Worm (Caenorhabditis elegans) whole organism, midembryonic: Measurements from ENCODE around the gene srbc-79.

Source experiments
- T22C8.4 ChIP-seq: fragments of 200-800 bp; sonication (Bioruptor generic); IDR thresholded peaks from 2 replicates; pipeline ENCODE4 v1.3.6; 2022; ENCODE audit warnings: missing genetic modification characterization, missing compliant biosample characterization
- cog-1 ChIP-seq: sonication (generic microtip); optimal IDR thresholded peaks from 2 replicates; lab custom pipeline; 2016; ENCODE audit warnings: missing genetic modification characterization, missing compliant biosample characterization
- flt-1 ChIP-seq: fragments of 200-800 bp; sonication (Bioruptor generic); IDR thresholded peaks from 2 replicates; pipeline ENCODE4 v1.3.6; 2022; ENCODE audit warnings: missing genetic modification characterization, missing compliant biosample characterization
- klf-2 ChIP-seq: fragments of 200-800 bp; sonication (Bioruptor generic); conservative IDR thresholded peaks from 2 replicates; pipeline ENCODE4 v1.3.6; 2022; ENCODE audit warnings: missing genetic modification reagents, missing genetic modification characterization, missing compliant biosample characterization
- med-1 ChIP-seq: sonication (generic microtip); optimal IDR thresholded peaks from 2 replicates; lab custom pipeline; 2017; ENCODE audit warnings: missing genetic modification characterization, mild to moderate bottlenecking, missing compliant biosample characterization, antibody characterized with exemption, missing genetic modification reagents; ENCODE audit not compliant: insufficient read depth
- ref-1 ChIP-seq: fragments of 200-800 bp; sonication (Bioruptor generic); conservative IDR thresholded peaks from 2 replicates; pipeline ENCODE4 v1.3.6; 2022; ENCODE audit warnings: missing genetic modification reagents, missing genetic modification characterization, missing compliant biosample characterization

ce11 chrV:20518927-20519326, 26.6 kb upstream of the srbc-79 start, which contains the start of gene Y38H6C.25:
- TF ChIP-seq ref-1 (GFP tag; lab: Robert Waterston, UW) = no peak
- TF ChIP-seq T22C8.4 (GFP tag; lab: Robert Waterston, UW) = no peak
- TF ChIP-seq med-1 (GFP tag; lab: Kevin White, UChicago) = no peak
- TF ChIP-seq cog-1 (tag; lab: Kevin White, UChicago) = no peak
- no peak for TF ChIP-seq klf-2 (GFP tag; lab: Robert Waterston, UW)
- no peak for TF ChIP-seq flt-1 (GFP tag; lab: Robert Waterston, UW)
